Worm (Caenorhabditis elegans) whole organism, L3 larva: ENCODE measurements around the gene Y37E11B.5.

Experiments used
- R02D3.7 ChIP-seq: fragments of 150-350 bp; optimal IDR thresholded peaks from 2 replicates; lab custom pipeline; 2014; ENCODE audit warnings: missing biosample characterization, missing genetic modification characterization
- ZK546.5 ChIP-seq: sonication (generic microtip); optimal IDR thresholded peaks from 2 replicates; lab custom pipeline; 2017; ENCODE audit warnings: missing biosample characterization, missing genetic modification characterization
- aly-2 ChIP-seq: fragments of 150-350 bp; optimal IDR thresholded peaks from 2 replicates; lab custom pipeline; 2014; ENCODE audit warnings: missing biosample characterization, missing genetic modification characterization
- ama-1 ChIP-seq: fragments of 150-350 bp; optimal IDR thresholded peaks from 2 replicates; lab custom pipeline; 2018
- ceh-16 ChIP-seq: sonication (generic microtip); optimal IDR thresholded peaks from 2 replicates; lab custom pipeline; 2017; ENCODE audit warnings: missing biosample characterization, missing genetic modification characterization
- ceh-28 ChIP-seq: fragments of 150-350 bp; optimal IDR thresholded peaks from 2 replicates; lab custom pipeline; 2014; ENCODE audit warnings: missing biosample characterization, missing genetic modification reagents, missing genetic modification characterization
- ceh-82 ChIP-seq: fragments of 150-350 bp; optimal IDR thresholded peaks from 2 replicates; lab custom pipeline; 2014; ENCODE audit warnings: missing biosample characterization, missing genetic modification characterization
- ceh-9 ChIP-seq: sonication (generic microtip); optimal IDR thresholded peaks from 2 replicates; lab custom pipeline; 2018; ENCODE audit warnings: missing biosample characterization, missing genetic modification characterization
- daf-12 ChIP-seq: fragments of 150-350 bp; optimal IDR thresholded peaks from 2 replicates; lab custom pipeline; 2014; ENCODE audit warnings: missing biosample characterization, missing genetic modification reagents, missing genetic modification characterization
- egl-27 ChIP-seq: sonication (generic microtip); optimal IDR thresholded peaks from 4 replicates; lab custom pipeline; 2017; ENCODE audit warnings: missing biosample characterization, missing genetic modification reagents, missing genetic modification characterization
- elt-1 ChIP-seq: fragments of 150-350 bp; optimal IDR thresholded peaks from 2 replicates; lab custom pipeline; 2014; ENCODE audit warnings: missing biosample characterization, missing genetic modification characterization
- elt-2 ChIP-seq: sonication (generic microtip); optimal IDR thresholded peaks from 2 replicates; lab custom pipeline; 2016; ENCODE audit warnings: missing genetic modification reagents, mild to moderate bottlenecking, missing genetic modification characterization, missing compliant biosample characterization
- fkh-10 ChIP-seq: sonication (generic microtip); optimal IDR thresholded peaks from 2 replicates; lab custom pipeline; 2017; ENCODE audit warnings: missing biosample characterization, missing genetic modification reagents, missing genetic modification characterization
- fkh-2 ChIP-seq: fragments of 150-350 bp; optimal IDR thresholded peaks from 2 replicates; lab custom pipeline; 2014; ENCODE audit warnings: missing biosample characterization, missing genetic modification reagents, missing genetic modification characterization
- fos-1 ChIP-seq: fragments of 150-350 bp; optimal IDR thresholded peaks from 2 replicates; lab custom pipeline; 2014; ENCODE audit warnings: missing biosample characterization, missing genetic modification characterization
- hmg-11 ChIP-seq: sonication (generic microtip); optimal IDR thresholded peaks from 2 replicates; lab custom pipeline; 2016; ENCODE audit warnings: missing genetic modification characterization, missing compliant biosample characterization
- jun-1 ChIP-seq: fragments of 150-350 bp; optimal IDR thresholded peaks from 2 replicates; lab custom pipeline; 2014; ENCODE audit warnings: missing biosample characterization, missing genetic modification reagents, missing genetic modification characterization
- lin-15B ChIP-seq: fragments of 150-350 bp; optimal IDR thresholded peaks from 2 replicates; lab custom pipeline; 2014; ENCODE audit warnings: missing biosample characterization, missing genetic modification characterization
- lin-39 ChIP-seq: fragments of 150-350 bp; optimal IDR thresholded peaks from 2 replicates; lab custom pipeline; 2018; ENCODE audit warnings: missing biosample characterization, missing genetic modification reagents, missing genetic modification characterization
- lsy-12 ChIP-seq: sonication (generic microtip); optimal IDR thresholded peaks from 2 replicates; lab custom pipeline; 2016; ENCODE audit warnings: mild to moderate bottlenecking, missing genetic modification characterization, missing compliant biosample characterization
- mdl-1 ChIP-seq: fragments of 150-350 bp; optimal IDR thresholded peaks from 2 replicates; lab custom pipeline; 2014; ENCODE audit warnings: missing biosample characterization, missing genetic modification characterization
- mml-1 ChIP-seq: fragments of 150-350 bp; sonication (generic microtip); optimal IDR thresholded peaks from 3 replicates; lab custom pipeline; 2014; ENCODE audit warnings: missing biosample characterization, missing genetic modification characterization
- nfya-1 ChIP-seq: sonication (generic microtip); optimal IDR thresholded peaks from 2 replicates; lab custom pipeline; 2017; ENCODE audit warnings: missing genetic modification characterization, mild to moderate bottlenecking, missing compliant biosample characterization, antibody characterized with exemption, moderate library complexity; ENCODE audit not compliant: insufficient read depth
- nhr-237 ChIP-seq: fragments of 150-350 bp; optimal IDR thresholded peaks from 2 replicates; lab custom pipeline; 2014; ENCODE audit warnings: missing biosample characterization, missing genetic modification characterization
- nhr-25 ChIP-seq: sonication (generic microtip); optimal IDR thresholded peaks from 2 replicates; lab custom pipeline; 2017; ENCODE audit warnings: missing biosample characterization, missing genetic modification characterization
- nhr-67 ChIP-seq: fragments of 150-350 bp; optimal IDR thresholded peaks from 2 replicates; lab custom pipeline; 2014; ENCODE audit warnings: missing biosample characterization, missing genetic modification characterization
- nhr-77 ChIP-seq: fragments of 150-350 bp; optimal IDR thresholded peaks from 2 replicates; lab custom pipeline; 2014; ENCODE audit warnings: missing biosample characterization, missing genetic modification characterization
- pqm-1 ChIP-seq: fragments of 150-350 bp; optimal IDR thresholded peaks from 2 replicates; lab custom pipeline; 2017; ENCODE audit warnings: missing biosample characterization, missing genetic modification characterization, inconsistent platforms
- sea-2 ChIP-seq: fragments of 150-350 bp; sonication (generic microtip); optimal IDR thresholded peaks from 4 replicates; lab custom pipeline; 2014; ENCODE audit warnings: missing biosample characterization, missing genetic modification reagents, missing genetic modification characterization
- skn-1 ChIP-seq: fragments of 150-350 bp; optimal IDR thresholded peaks from 2 replicates; lab custom pipeline; 2014; ENCODE audit warnings: missing biosample characterization, missing genetic modification characterization
- tbx-2 ChIP-seq: sonication (generic microtip); optimal IDR thresholded peaks from 2 replicates; lab custom pipeline; 2016; ENCODE audit warnings: mild to moderate bottlenecking, missing genetic modification characterization, missing compliant biosample characterization
- unc-39 ChIP-seq: sonication (generic microtip); optimal IDR thresholded peaks from 4 replicates; lab custom pipeline; 2017; ENCODE audit warnings: missing biosample characterization, missing genetic modification characterization
- unc-62 ChIP-seq: fragments of 150-350 bp; sonication (generic microtip); optimal IDR thresholded peaks from 4 replicates; lab custom pipeline; 2014; ENCODE audit warnings: missing biosample characterization, missing genetic modification reagents, missing genetic modification characterization
- zag-1 ChIP-seq: fragments of 150-350 bp; optimal IDR thresholded peaks from 2 replicates; lab custom pipeline; 2014; ENCODE audit warnings: missing biosample characterization, missing genetic modification characterization
- ztf-11 ChIP-seq: fragments of 150-350 bp; optimal IDR thresholded peaks from 2 replicates; lab custom pipeline; 2014; ENCODE audit warnings: missing biosample characterization, missing genetic modification characterization
- ztf-4 ChIP-seq: fragments of 150-350 bp; optimal IDR thresholded peaks from 2 replicates; lab custom pipeline; 2014; ENCODE audit warnings: missing biosample characterization, missing genetic modification characterization

The Y37E11B.5 gene

DNA sequence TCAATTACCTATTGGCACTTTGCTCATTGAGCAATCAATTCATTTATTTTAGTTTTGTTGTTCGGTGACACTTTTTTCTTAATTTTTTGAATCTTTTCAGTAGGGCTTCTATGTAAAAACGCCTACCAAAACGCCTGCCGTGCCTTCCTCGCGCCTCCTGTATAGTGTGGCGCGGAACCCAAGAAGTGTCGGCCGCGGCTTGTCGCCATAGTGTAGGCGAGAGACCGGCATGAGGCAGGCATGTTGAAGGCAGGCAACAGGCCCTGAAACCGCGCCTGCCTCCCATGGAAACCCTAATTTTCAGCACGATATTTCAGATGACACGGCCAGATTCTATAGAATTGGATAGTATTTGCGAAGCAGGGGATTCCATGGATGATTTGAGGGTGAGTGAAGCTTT, 29.7 kb downstream of the Y37E11B.5 start, which contains the start of gene otpl-1:
Gene otpl-1 (plus strand): TSS at position 372 of the 400 bp plus-strand sequence.
- TF ChIP-seq egl-27 (tag; lab: Kevin White, UChicago) (no peak), ZK546.5 (tag; lab: Kevin White, UChicago) (no peak), fos-1 (tag; lab: Kevin White, UChicago) (no peak), R02D3.7 (tag; lab: Kevin White, UChicago) (no peak), ama-1 (no peak), ceh-16 (tag; lab: Kevin White, UChicago) (no peak), elt-1 (tag; lab: Kevin White, UChicago) (no peak), jun-1 (tag; lab: Kevin White, UChicago) (no peak), nhr-237 (no peak), tbx-2 (tag; lab: Kevin White, UChicago) (no peak)

DNA sequence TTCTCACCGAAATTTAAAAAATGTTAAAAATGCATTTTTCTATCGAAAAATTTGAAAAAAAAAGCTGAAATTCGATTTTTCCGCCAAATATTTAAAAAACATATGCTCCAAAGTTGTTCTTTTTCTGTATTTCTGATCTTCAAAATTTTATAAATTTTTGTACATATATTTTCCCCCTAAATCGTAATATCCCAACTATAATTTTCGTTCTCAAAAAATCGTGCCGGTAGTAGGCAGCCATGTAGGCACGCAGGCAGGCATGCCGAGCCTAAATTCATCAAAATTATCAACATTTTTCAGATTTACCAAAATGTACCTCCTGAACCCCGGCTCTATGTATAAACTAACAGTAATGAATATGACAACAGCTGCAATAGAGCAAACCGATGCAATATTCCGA, 33.5 kb downstream of the Y37E11B.5 start, which contains the start of gene sre-5:
Gene sre-5 (plus strand): TSS at position 301 of the 400 bp plus-strand sequence.
- TF ChIP-seq lsy-12 (tag; lab: Kevin White, UChicago) (no peak), ztf-4 (tag; lab: Kevin White, UChicago) (no peak), nhr-77 (tag; lab: Kevin White, UChicago) (no peak), zag-1 (tag; lab: Kevin White, UChicago) (no peak), nfya-1 (tag; lab: Kevin White, UChicago) (no peak), R02D3.7 (tag; lab: Kevin White, UChicago) (no peak), daf-12 (tag; lab: Kevin White, UChicago) (no peak), unc-62 (GFP tag; lab: Kevin White, UChicago) (no peak), lin-39 (tag; lab: Kevin White, UChicago) (no peak), lin-15B (no peak), mml-1 (no peak), elt-1 (tag; lab: Kevin White, UChicago) (no peak), skn-1 (tag; lab: Kevin White, UChicago) (no peak), fkh-2 (tag; lab: Kevin White, UChicago) (no peak), fos-1 (tag; lab: Kevin White, UChicago) (no peak)

DNA sequence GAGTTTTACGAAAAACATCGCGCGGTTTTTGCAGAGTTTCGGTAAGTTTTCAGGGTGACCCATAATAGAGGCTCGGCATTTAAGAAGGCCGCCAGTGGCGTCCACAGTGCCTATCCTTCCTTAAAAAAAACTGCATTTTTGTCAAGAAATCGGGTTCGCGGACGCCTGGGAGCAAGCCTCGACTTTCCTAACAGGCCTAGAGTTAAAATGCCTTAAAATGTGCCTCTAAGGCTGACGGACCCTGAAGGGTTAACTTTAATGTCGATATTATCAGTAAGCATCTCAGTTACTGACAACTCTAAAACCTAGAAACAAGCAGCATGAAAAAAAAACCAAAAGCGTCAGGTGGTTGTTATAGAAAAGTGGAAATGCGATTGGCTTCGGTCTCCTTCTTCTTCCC, 39.2 kb downstream of the Y37E11B.5 start:
- TF ChIP-seq skn-1 (tag; lab: Kevin White, UChicago) = no peak
- TF ChIP-seq nhr-25 (tag; lab: Kevin White, UChicago) = no peak
- TF ChIP-seq unc-62 (GFP tag; lab: Kevin White, UChicago) = no peak
- no peak for TF ChIP-seq hmg-11 (tag; lab: Kevin White, UChicago)
- no peak for TF ChIP-seq egl-27 (tag; lab: Kevin White, UChicago)
- no peak for TF ChIP-seq sea-2 (GFP tag; lab: Kevin White, UChicago)
- TF ChIP-seq fkh-2 (tag; lab: Kevin White, UChicago) = no peak
- no peak for TF ChIP-seq nhr-237
- TF ChIP-seq ceh-9 (tag; lab: Kevin White, UChicago) = no peak
- no peak for TF ChIP-seq mdl-1 (tag; lab: Kevin White, UChicago)
- TF ChIP-seq ceh-16 (tag; lab: Kevin White, UChicago) = no peak
- no peak for TF ChIP-seq ceh-82
- no peak for TF ChIP-seq fkh-10 (GFP tag; lab: Kevin White, UChicago)
- TF ChIP-seq unc-39 (tag; lab: Kevin White, UChicago) = no peak
- no peak for TF ChIP-seq elt-2 (tag; lab: Kevin White, UChicago)
- TF ChIP-seq nhr-67 (tag; lab: Kevin White, UChicago) = no peak
- TF ChIP-seq ceh-28 (tag; lab: Kevin White, UChicago) = no peak
- no peak for TF ChIP-seq ztf-4 (tag; lab: Kevin White, UChicago)
- TF ChIP-seq ZK546.5 (tag; lab: Kevin White, UChicago) = no peak
- TF ChIP-seq nfya-1 (tag; lab: Kevin White, UChicago) = no peak

DNA sequence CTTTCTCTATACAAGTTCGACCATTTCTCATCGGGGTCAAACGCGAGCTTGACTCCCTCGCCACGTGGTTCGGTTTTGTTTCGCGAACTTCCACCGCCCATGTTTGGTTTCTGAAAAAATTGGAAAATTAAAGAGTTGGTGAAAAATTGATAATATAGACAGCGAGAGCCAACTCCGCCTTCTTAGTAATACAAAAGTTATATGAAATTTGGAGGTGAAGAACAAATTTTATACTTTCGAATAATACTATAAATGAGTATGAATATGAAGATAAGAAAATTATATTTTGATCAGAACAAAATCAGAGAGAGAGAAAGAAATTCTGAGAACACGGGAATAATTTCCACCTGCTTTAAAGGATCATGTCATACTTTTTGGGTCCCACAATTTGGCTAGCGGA, 41.0 kb downstream of the Y37E11B.5 start, which contains the start of gene osm-9:
Gene osm-9 (minus strand): TSS at position 101 of the 400 bp plus-strand sequence.
- TF ChIP-seq ztf-11 (tag; lab: Kevin White, UChicago) (no peak), aly-2 (no peak), pqm-1 (tag; lab: Kevin White, UChicago) (no peak), ZK546.5 (tag; lab: Kevin White, UChicago) (no peak), unc-39 (tag; lab: Kevin White, UChicago) (no peak), lin-39 (tag; lab: Kevin White, UChicago) (no peak), nhr-25 (tag; lab: Kevin White, UChicago) (no peak)
- TF ChIP-seq, all 47 proteins: peak for 0
